Fruit fly (Drosophila melanogaster) whole organism, embryonic: Measurements from ENCODE around the gene RfC3.
A peak's percentile ranks its signal among the peaks of the same experiment; 100 is the strongest.

ENCODE experiments used
- Ada2b ChIP-seq: fragments of 200-800 bp; sonication (Bioruptor generic); IDR thresholded peaks from 2 replicates; pipeline ENCODE4 v1.3.6; 2022; ENCODE audit warnings: missing biosample characterization, missing genetic modification characterization
- Antp ChIP-seq: fragments of 200-800 bp; sonication (Bioruptor generic); optimal IDR thresholded peaks from 3 replicates; lab custom pipeline; 2016; ENCODE audit warnings: missing biosample characterization, missing genetic modification characterization
- Atf6 ChIP-seq: fragments of 200-800 bp; sonication (Bioruptor generic); IDR thresholded peaks from 2 replicates; pipeline ENCODE4 v1.3.6; 2022; ENCODE audit warnings: missing biosample characterization, missing genetic modification characterization
- B-H2 ChIP-seq: fragments of 200-800 bp; sonication (Bioruptor generic); optimal IDR thresholded peaks from 2 replicates; lab custom pipeline; 2018; ENCODE audit warnings: missing biosample characterization, mild to moderate bottlenecking, missing genetic modification characterization
- CG1024 ChIP-seq: fragments of 200-800 bp; sonication (Bioruptor generic); IDR thresholded peaks from 2 replicates; pipeline ENCODE4 v1.3.6; 2022; ENCODE audit warnings: missing biosample characterization, missing genetic modification characterization
- CG11456 ChIP-seq: fragments of 200-800 bp; sonication (Bioruptor generic); IDR thresholded peaks from 3 replicates; pipeline ENCODE4 v1.3.6; 2022; ENCODE audit warnings: missing biosample characterization, missing genetic modification characterization
- CG11723 ChIP-seq: fragments of 200-800 bp; sonication (Bioruptor generic); optimal IDR thresholded peaks from 2 replicates; lab custom pipeline; 2017; ENCODE audit warnings: missing biosample characterization, mild to moderate bottlenecking, missing genetic modification characterization
- CG12071 ChIP-seq: fragments of 200-800 bp; sonication (Bioruptor generic); optimal IDR thresholded peaks from 3 replicates; lab custom pipeline; 2018; ENCODE audit warnings: missing biosample characterization, mild to moderate bottlenecking, missing genetic modification characterization
- CG1233 ChIP-seq: fragments of 200-800 bp; sonication (Bioruptor generic); optimal IDR thresholded peaks from 4 replicates; lab custom pipeline; 2018; ENCODE audit warnings: missing biosample characterization, mild to moderate bottlenecking, missing genetic modification characterization
- CG12942 ChIP-seq: fragments of 200-800 bp; sonication (Bioruptor generic); optimal IDR thresholded peaks from 3 replicates; lab custom pipeline; 2016; ENCODE audit warnings: missing biosample characterization, missing genetic modification characterization
- CG14014 ChIP-seq: fragments of 200-800 bp; sonication (Bioruptor generic); IDR thresholded peaks from 2 replicates; pipeline ENCODE4 v1.3.6; 2022; ENCODE audit warnings: missing biosample characterization, missing genetic modification characterization
- CG14860 ChIP-seq: fragments of 200-800 bp; sonication (Bioruptor generic); IDR thresholded peaks from 3 replicates; pipeline ENCODE4 v1.3.6; 2022; ENCODE audit warnings: missing biosample characterization, missing genetic modification characterization; ENCODE audit not compliant: partially characterized antibody
- CG15479 ChIP-seq: fragments of 200-800 bp; sonication (Bioruptor generic); optimal IDR thresholded peaks from 3 replicates; lab custom pipeline; 2019; ENCODE audit warnings: missing biosample characterization, mild to moderate bottlenecking, missing genetic modification characterization, moderate library complexity
- CG1647 ChIP-seq: fragments of 200-800 bp; sonication (Bioruptor generic); optimal IDR thresholded peaks from 3 replicates; lab custom pipeline; 2016; ENCODE audit warnings: missing biosample characterization, missing genetic modification characterization
- CG16813 ChIP-seq: fragments of 200-800 bp; sonication (Bioruptor generic); IDR thresholded peaks from 3 replicates; pipeline ENCODE4 v1.3.6; 2022; ENCODE audit warnings: missing biosample characterization, missing genetic modification characterization; ENCODE audit not compliant: partially characterized antibody
- CG16815 ChIP-seq: fragments of 200-800 bp; sonication (Bioruptor generic); optimal IDR thresholded peaks from 3 replicates; lab custom pipeline; 2017; ENCODE audit warnings: missing biosample characterization, mild to moderate bottlenecking, missing genetic modification characterization
- CG17186 ChIP-seq: fragments of 200-800 bp; sonication (Bioruptor generic); optimal IDR thresholded peaks from 3 replicates; lab custom pipeline; 2017; ENCODE audit warnings: missing biosample characterization, missing genetic modification reagents, missing genetic modification characterization
- CG17385 ChIP-seq: fragments of 200-800 bp; sonication (Bioruptor generic); optimal IDR thresholded peaks from 3 replicates; lab custom pipeline; 2018; ENCODE audit warnings: missing biosample characterization, mild to moderate bottlenecking, missing genetic modification characterization
- CG1792 ChIP-seq: fragments of 200-800 bp; sonication (Bioruptor generic); optimal IDR thresholded peaks from 2 replicates; lab custom pipeline; 2016; ENCODE audit warnings: missing biosample characterization, missing genetic modification characterization
- CG18599 ChIP-seq: fragments of 200-800 bp; sonication (Bioruptor generic); optimal IDR thresholded peaks from 3 replicates; lab custom pipeline; 2017; ENCODE audit warnings: missing biosample characterization, missing genetic modification characterization, mild to moderate bottlenecking, moderate library complexity, missing genetic modification reagents
- CG31224 ChIP-seq: fragments of 200-800 bp; sonication (Bioruptor generic); IDR thresholded peaks from 2 replicates; pipeline ENCODE4 v1.3.6; 2022; ENCODE audit warnings: missing biosample characterization, missing genetic modification characterization
- CG3281 ChIP-seq: fragments of 200-800 bp; sonication (Bioruptor generic); optimal IDR thresholded peaks from 3 replicates; lab custom pipeline; 2017; ENCODE audit warnings: missing biosample characterization, mild to moderate bottlenecking, missing genetic modification characterization
- CG3726 ChIP-seq: fragments of 200-800 bp; sonication (Bioruptor generic); IDR thresholded peaks from 3 replicates; pipeline ENCODE4, ENCODE4 v1.3.6; 2022; ENCODE audit warnings: missing biosample characterization, missing genetic modification characterization
- CG3995 ChIP-seq: fragments of 200-800 bp; sonication (Bioruptor generic); optimal IDR thresholded peaks from 3 replicates; lab custom pipeline; 2016; ENCODE audit warnings: missing biosample characterization, missing genetic modification characterization
- CkIIα-i1 ChIP-seq: fragments of 200-800 bp; sonication (Bioruptor generic); IDR thresholded peaks from 2 replicates; pipeline ENCODE4 v1.3.6; 2022; ENCODE audit warnings: missing biosample characterization, missing genetic modification characterization
- D19B ChIP-seq: fragments of 200-800 bp; sonication (Bioruptor generic); optimal IDR thresholded peaks from 2 replicates; lab custom pipeline; 2017; ENCODE audit warnings: missing biosample characterization, mild to moderate bottlenecking, missing genetic modification characterization
- Gug ChIP-seq: fragments of 200-800 bp; sonication (Bioruptor generic); IDR thresholded peaks from 4 replicates; pipeline ENCODE4 v1.3.6; 2022; ENCODE audit warnings: missing biosample characterization, missing genetic modification characterization
- HmgD ChIP-seq: fragments of 200-800 bp; sonication (Bioruptor generic); optimal IDR thresholded peaks from 3 replicates; lab custom pipeline; 2016; ENCODE audit warnings: missing biosample characterization, missing genetic modification characterization
- Lpt ChIP-seq: fragments of >200 bp; optimal IDR thresholded peaks from 2 replicates; lab custom pipeline; 2018; ENCODE audit warnings: missing biosample characterization, missing genetic modification characterization
- Pdp1 ChIP-seq, 2 experiments: fragments of 200-800 bp; sonication (Bioruptor generic); optimal IDR thresholded peaks; 3 replicates each; lab custom pipeline; 2016; ENCODE audit warnings: missing biosample characterization in 2 of 2, missing genetic modification characterization in 2 of 2, mild to moderate bottlenecking in 1 of 2, moderate library complexity in 1 of 2
- Sin3A ChIP-seq: fragments of >200 bp; optimal IDR thresholded peaks from 2 replicates; lab custom pipeline; 2018
- Taf1 ChIP-seq: fragments of 200-800 bp; sonication (Bioruptor generic); IDR thresholded peaks from 2 replicates; pipeline ENCODE4 v1.3.6; 2022; ENCODE audit warnings: missing biosample characterization, missing genetic modification characterization
- Xrp1 ChIP-seq: fragments of 200-800 bp; sonication (Bioruptor generic); IDR thresholded peaks from 2 replicates; pipeline ENCODE4 v1.3.6; 2022; ENCODE audit warnings: missing biosample characterization, missing genetic modification characterization
- abd-A ChIP-seq: fragments of 200-800 bp; sonication (Bioruptor generic); optimal IDR thresholded peaks from 3 replicates; lab custom pipeline; 2019; ENCODE audit warnings: missing biosample characterization, mild to moderate bottlenecking, missing genetic modification characterization, moderate library complexity
- bcd ChIP-seq: fragments of 200-800 bp; sonication (Bioruptor generic); optimal IDR thresholded peaks from 2 replicates; lab custom pipeline; 2017; ENCODE audit warnings: missing biosample characterization, mild to moderate bottlenecking, missing genetic modification characterization
- btn ChIP-seq: fragments of 200-800 bp; sonication (Bioruptor generic); optimal IDR thresholded peaks from 2 replicates; lab custom pipeline; 2016; ENCODE audit warnings: missing biosample characterization, missing genetic modification characterization
- dati ChIP-seq: fragments of 200-800 bp; sonication (Bioruptor generic); IDR thresholded peaks from 2 replicates; pipeline ENCODE4 v1.3.6; 2022; ENCODE audit warnings: missing biosample characterization, missing genetic modification characterization
- disco-r ChIP-seq: fragments of 200-800 bp; sonication (Bioruptor generic); optimal IDR thresholded peaks from 2 replicates; lab custom pipeline; 2016; ENCODE audit warnings: missing biosample characterization, missing genetic modification characterization
- ems ChIP-seq: fragments of 200-800 bp; sonication (Bioruptor generic); optimal IDR thresholded peaks from 3 replicates; lab custom pipeline; 2016; ENCODE audit warnings: missing biosample characterization, missing genetic modification characterization
- eyg ChIP-seq: fragments of 200-800 bp; sonication (Bioruptor generic); optimal IDR thresholded peaks from 3 replicates; lab custom pipeline; 2016; ENCODE audit warnings: missing biosample characterization, missing genetic modification characterization
- jumu ChIP-seq: fragments of 200-800 bp; sonication (Bioruptor generic); optimal IDR thresholded peaks from 3 replicates; lab custom pipeline; 2016; ENCODE audit warnings: missing biosample characterization, missing genetic modification characterization
- lmd ChIP-seq: fragments of 200-800 bp; sonication (Bioruptor generic); IDR thresholded peaks from 2 replicates; pipeline ENCODE4 v1.3.6; 2022; ENCODE audit warnings: missing biosample characterization, missing genetic modification characterization
- maf-S ChIP-seq: fragments of 200-800 bp; sonication (Bioruptor generic); optimal IDR thresholded peaks from 2 replicates; lab custom pipeline; 2016; ENCODE audit warnings: missing biosample characterization, missing genetic modification characterization
- pnt ChIP-seq: fragments of 200-800 bp; sonication (Bioruptor generic); optimal IDR thresholded peaks from 3 replicates; lab custom pipeline; 2016; ENCODE audit warnings: missing biosample characterization, missing genetic modification characterization
- sd ChIP-seq: fragments of 200-800 bp; sonication (Bioruptor generic); optimal IDR thresholded peaks from 3 replicates; lab custom pipeline; 2018; ENCODE audit warnings: missing biosample characterization, mild to moderate bottlenecking, missing genetic modification characterization, moderate library complexity
- sob ChIP-seq: fragments of 200-800 bp; sonication (Bioruptor generic); IDR thresholded peaks from 2 replicates; pipeline ENCODE4 v1.3.6; 2022; ENCODE audit warnings: missing biosample characterization, missing genetic modification characterization
- sr ChIP-seq: fragments of 200-800 bp; sonication (Bioruptor generic); IDR thresholded peaks from 3 replicates; pipeline ENCODE4 v1.3.6; 2022; ENCODE audit warnings: missing biosample characterization, missing genetic modification characterization
- trem ChIP-seq: fragments of 200-800 bp; optimal IDR thresholded peaks from 3 replicates; lab custom pipeline; 2019; ENCODE audit warnings: missing biosample characterization, mild to moderate bottlenecking, missing genetic modification characterization, moderate library complexity
- trh ChIP-seq: fragments of 200-800 bp; sonication (Bioruptor generic); optimal IDR thresholded peaks from 2 replicates; lab custom pipeline; 2016; ENCODE audit warnings: missing biosample characterization, missing genetic modification characterization
- unc-4 ChIP-seq: fragments of 200-800 bp; sonication (Bioruptor generic); IDR thresholded peaks from 2 replicates; pipeline ENCODE4 v1.3.6; 2022; ENCODE audit warnings: missing biosample characterization, missing genetic modification characterization; ENCODE audit not compliant: partially characterized antibody

The RfC3 gene

dm6 chr2L:10430802-10431476, 11.9 kb downstream of the RfC3 start, which contains the start of the genes Bug22 and TfIIB (continued):
- TF ChIP-seq CG16815 (GFP tag; lab: Kevin White, UChicago) (no peak), Ada2b (GFP tag; lab: Robert Waterston, UW) (peak; percentile 60), Taf1 (GFP tag; lab: Robert Waterston, UW) (peak; percentile 50; the same call in 1 of the 2 replicates), CG12942 (peak; percentile 71), CG17186 (no peak), CG11723 (GFP tag; lab: Kevin White, UChicago) (peak; percentile 94), CG11456 (GFP tag; lab: Robert Waterston, UW) (peak; percentile 90), lmd (GFP tag; lab: Robert Waterston, UW) (no peak; the same call in 1 of the 2 replicates), CG1792 (GFP tag; lab: Kevin White, UChicago) (peak; percentile 50), CG1233 (GFP tag; lab: Kevin White, UChicago) (peak; percentile 66), Atf6 (GFP tag; lab: Robert Waterston, UW) (peak; percentile 61), Pdp1 (GFP tag; optimal IDR thresholded peaks at IDR 0.05; lab: Kevin White, UChicago) (peak; percentile 57 to 93), Gug (GFP tag; lab: Robert Waterston, UW) (peak; percentile 65; the same call in 2 of the 4 replicates), maf-S (peak; percentile 62), CG31224 (GFP tag; lab: Robert Waterston, UW) (peak; percentile 38; the same call in 1 of the 2 replicates), CG3995 (GFP tag; lab: Kevin White, UChicago) (peak; percentile 17), CG14860 (GFP tag; lab: Robert Waterston, UW) (0 out of 3 replicates have a peak, but pooled peaks have one; percentile 49), B-H2 (GFP tag; lab: Kevin White, UChicago) (peak; percentile 76), CG1647 (GFP tag; lab: Kevin White, UChicago) (peak; percentile 47), dati (no peak), CG1024 (GFP tag; lab: Robert Waterston, UW) (peak; percentile 73), btn (no peak), unc-4 (GFP tag; lab: Robert Waterston, UW) (no peak; the same call in 1 of the 2 replicates), trem (tag; lab: Kevin White, UChicago) (peak; percentile 56), CG12071 (GFP tag; lab: Kevin White, UChicago) (no peak), Lpt (GFP tag; lab: Kevin White, UChicago) (no peak), HmgD (GFP tag; lab: Kevin White, UChicago) (peak; percentile 54), CG17385 (GFP tag; lab: Kevin White, UChicago) (peak; percentile 66), abd-A (tag; lab: Kevin White, UChicago) (no peak), pnt (peak; percentile 43), CG16813 (GFP tag; lab: Robert Waterston, UW) (0 out of 3 replicates have a peak, but pooled peaks have one; percentile 36), CG18599 (GFP tag; lab: Kevin White, UChicago) (no peak), D19B (GFP tag; lab: Kevin White, UChicago) (no peak), Sin3A (lab: Kevin White, UChicago) (peak; percentile 9), jumu (GFP tag; lab: Kevin White, UChicago) (peak; percentile 61), CG15479 (GFP tag; lab: Kevin White, UChicago) (no peak), CG14014 (GFP tag; lab: Robert Waterston, UW) (peak; percentile 71), CkIIα-i1 (GFP tag; lab: Robert Waterston, UW) (no peak), sr (GFP tag; lab: Robert Waterston, UW) (no peak), Xrp1 (peak; percentile 71; the same call in 1 of the 2 replicates), Antp (GFP tag; lab: Kevin White, UChicago) (peak; percentile 71), disco-r (GFP tag; lab: Kevin White, UChicago) (no peak), eyg (GFP tag; lab: Kevin White, UChicago) (no peak), CG3726 (GFP tag; lab: Robert Waterston, UW) (no peak), ems (GFP tag; lab: Kevin White, UChicago) (peak; percentile 52), CG3281 (GFP tag; lab: Kevin White, UChicago) (peak; percentile 65), bcd (GFP tag; lab: Kevin White, UChicago) (no peak), trh (peak; percentile 24), sd (no peak), sob (GFP tag; lab: Robert Waterston, UW) (peak; percentile 68)
